Worm (Caenorhabditis elegans) whole organism, L4 larva: ENCODE measurements around the gene mcat-1.

ENCODE experiments used
- F10B5.3 ChIP-seq: sonication (generic microtip); optimal IDR thresholded peaks from 2 replicates; lab custom pipeline; 2016; ENCODE audit warnings: mild to moderate bottlenecking, missing genetic modification characterization, missing compliant biosample characterization
- lin-15B ChIP-seq: fragments of 150-350 bp; sonication (generic microtip); optimal IDR thresholded peaks from 3 replicates; lab custom pipeline; 2014; ENCODE audit warnings: missing biosample characterization, missing genetic modification characterization
- zip-2 ChIP-seq: fragments of 150-350 bp; optimal IDR thresholded peaks from 2 replicates; lab custom pipeline; 2014; ENCODE audit warnings: missing biosample characterization, missing genetic modification characterization
- ztf-11 ChIP-seq: fragments of 150-350 bp; optimal IDR thresholded peaks from 2 replicates; lab custom pipeline; 2014; ENCODE audit warnings: missing biosample characterization, missing genetic modification characterization

DNA sequence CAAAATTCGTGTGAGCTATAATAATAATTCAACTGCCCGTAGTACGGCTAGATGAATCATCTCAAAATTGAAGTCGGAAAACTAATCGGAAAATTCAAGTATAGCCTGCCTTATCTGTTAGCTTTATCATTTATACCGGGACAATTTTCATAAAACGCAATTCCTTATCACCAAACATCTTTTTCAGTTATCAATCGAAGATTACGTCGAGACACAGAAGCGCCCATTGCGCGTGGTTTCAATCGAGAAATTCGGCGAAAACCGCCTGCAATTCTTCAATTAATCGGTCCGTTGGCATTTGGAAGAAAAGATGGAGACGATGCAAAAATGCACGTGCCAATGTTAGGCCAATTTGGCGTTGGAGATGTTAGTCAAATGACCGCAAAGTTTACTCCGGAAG lies 20.9 kb upstream of the mcat-1 start:
- TF ChIP-seq ztf-11 (tag; lab: Kevin White, UChicago) (no peak), zip-2 (tag; lab: Kevin White, UChicago) (no peak), lin-15B (tag; lab: Kevin White, UChicago) (no peak), F10B5.3 (tag; lab: Kevin White, UChicago) (no peak)
